Fruit fly (Drosophila melanogaster) whole organism, prepupa: Measurements from ENCODE around the gene CG33286.
A peak's percentile ranks its signal among the peaks of the same experiment; 100 is the strongest.

Experiments
- Blimp-1 ChIP-seq: fragments of 200-800 bp; sonication (Bioruptor generic); optimal IDR thresholded peaks from 3 replicates; lab custom pipeline; 2017; ENCODE audit warnings: missing biosample characterization, missing genetic modification characterization, mild to moderate bottlenecking, moderate library complexity, missing genetic modification reagents
- CG10631 ChIP-seq: fragments of 200-800 bp; sonication (Bioruptor generic); optimal IDR thresholded peaks from 2 replicates; lab custom pipeline; 2016; ENCODE audit warnings: missing biosample characterization, missing genetic modification characterization
- CG11294 ChIP-seq: fragments of 200-800 bp; sonication (Bioruptor generic); IDR thresholded peaks from 2 replicates; pipeline ENCODE4 v1.3.6; 2022; ENCODE audit warnings: missing biosample characterization, missing genetic modification characterization
- CG11762 ChIP-seq: fragments of 200-800 bp; sonication (Bioruptor generic); optimal IDR thresholded peaks from 3 replicates; lab custom pipeline; 2016; ENCODE audit warnings: missing biosample characterization, missing genetic modification characterization; ENCODE audit not compliant: insufficient read depth
- CG11902 ChIP-seq: fragments of 200-800 bp; sonication (Bioruptor generic); optimal IDR thresholded peaks from 3 replicates; lab custom pipeline; 2016; ENCODE audit warnings: missing biosample characterization, missing genetic modification characterization
- CG1621 ChIP-seq: fragments of 200-800 bp; sonication (Bioruptor generic); optimal IDR thresholded peaks from 3 replicates; lab custom pipeline; 2018; ENCODE audit warnings: missing biosample characterization, mild to moderate bottlenecking, missing genetic modification characterization
- CG16779 ChIP-seq: fragments of 200-800 bp; sonication (Bioruptor generic); optimal IDR thresholded peaks from 3 replicates; lab custom pipeline; 2017; ENCODE audit warnings: missing biosample characterization, mild to moderate bottlenecking, missing genetic modification characterization
- CG3032 ChIP-seq: fragments of 200-800 bp; optimal IDR thresholded peaks from 2 replicates; lab custom pipeline; 2019; ENCODE audit warnings: missing biosample characterization, mild to moderate bottlenecking, missing genetic modification characterization, moderate library complexity
- CG31627 ChIP-seq: fragments of 200-800 bp; sonication (Bioruptor generic); optimal IDR thresholded peaks from 3 replicates; lab custom pipeline; 2016; ENCODE audit warnings: missing biosample characterization, missing genetic modification characterization
- CG32006 ChIP-seq: fragments of 200-800 bp; sonication (Bioruptor generic); optimal IDR thresholded peaks from 3 replicates; lab custom pipeline; 2017; ENCODE audit warnings: missing biosample characterization, mild to moderate bottlenecking, missing genetic modification characterization
- CG3919 ChIP-seq: fragments of 200-800 bp; sonication (Bioruptor generic); optimal IDR thresholded peaks from 3 replicates; lab custom pipeline; 2016; ENCODE audit warnings: missing biosample characterization, missing genetic modification characterization
- CG4318 ChIP-seq: fragments of 200-800 bp; sonication (Bioruptor generic); optimal IDR thresholded peaks from 3 replicates; lab custom pipeline; 2017; ENCODE audit warnings: missing biosample characterization, mild to moderate bottlenecking, missing genetic modification characterization
- CG6163 ChIP-seq: fragments of 200-800 bp; sonication (Bioruptor generic); IDR thresholded peaks from 3 replicates; pipeline ENCODE4 v1.3.6; 2022; ENCODE audit warnings: missing biosample characterization, missing genetic modification characterization
- CG6276 ChIP-seq: fragments of 200-800 bp; sonication (Bioruptor generic); optimal IDR thresholded peaks from 2 replicates; lab custom pipeline; 2017; ENCODE audit warnings: missing biosample characterization, mild to moderate bottlenecking, missing genetic modification characterization
- CG6792 ChIP-seq: fragments of 200-800 bp; sonication (Bioruptor generic); optimal IDR thresholded peaks from 3 replicates; lab custom pipeline; 2016; ENCODE audit warnings: missing biosample characterization, missing genetic modification characterization
- CG6808 ChIP-seq: fragments of 200-800 bp; sonication (Bioruptor generic); optimal IDR thresholded peaks from 3 replicates; lab custom pipeline; 2017; ENCODE audit warnings: missing biosample characterization, missing genetic modification characterization, mild to moderate bottlenecking, moderate library complexity, missing genetic modification reagents
- CG6854 ChIP-seq: fragments of 200-800 bp; sonication (Bioruptor generic); optimal IDR thresholded peaks from 2 replicates; lab custom pipeline; 2017; ENCODE audit warnings: missing biosample characterization, mild to moderate bottlenecking, missing genetic modification characterization
- CG7368 ChIP-seq: fragments of 200-800 bp; sonication (Bioruptor generic); optimal IDR thresholded peaks from 3 replicates; lab custom pipeline; 2016; ENCODE audit warnings: missing biosample characterization, missing genetic modification characterization
- CG8119 ChIP-seq: fragments of 200-800 bp; sonication (Bioruptor generic); IDR thresholded peaks from 3 replicates; pipeline ENCODE4 v1.3.6; 2022; ENCODE audit warnings: missing biosample characterization, missing genetic modification characterization
- CG8319 ChIP-seq: fragments of 200-800 bp; sonication (Bioruptor generic); optimal IDR thresholded peaks from 3 replicates; lab custom pipeline; 2016; ENCODE audit warnings: missing biosample characterization, missing genetic modification characterization
- CG8632 ChIP-seq: fragments of 200-800 bp; sonication (Bioruptor generic); optimal IDR thresholded peaks from 3 replicates; lab custom pipeline; 2016; ENCODE audit warnings: missing biosample characterization, missing genetic modification characterization
- CG9139 ChIP-seq: fragments of 200-800 bp; sonication (Bioruptor generic); optimal IDR thresholded peaks from 3 replicates; lab custom pipeline; 2017; ENCODE audit warnings: missing biosample characterization, mild to moderate bottlenecking, missing genetic modification characterization
- Eip75B ChIP-seq: fragments of 200-800 bp; sonication (Bioruptor generic); optimal IDR thresholded peaks from 3 replicates; lab custom pipeline; 2016; ENCODE audit warnings: missing biosample characterization, missing genetic modification characterization
- Eip78C ChIP-seq: fragments of 200-800 bp; sonication (Bioruptor generic); peaks from one replicate; lab custom pipeline; 2016; ENCODE audit warnings: missing biosample characterization, missing genetic modification characterization
- Ets21C ChIP-seq: fragments of 200-800 bp; sonication (Bioruptor generic); optimal IDR thresholded peaks from 3 replicates; lab custom pipeline; 2016; ENCODE audit warnings: missing biosample characterization, missing genetic modification characterization
- Ets96B ChIP-seq: fragments of 200-800 bp; optimal IDR thresholded peaks from 2 replicates; lab custom pipeline; 2019; ENCODE audit warnings: missing biosample characterization, mild to moderate bottlenecking, missing genetic modification characterization, moderate library complexity
- Gug ChIP-seq: fragments of 200-800 bp; sonication (Bioruptor generic); IDR thresholded peaks from 2 replicates; pipeline ENCODE4 v1.3.6; 2022; ENCODE audit warnings: missing biosample characterization, missing genetic modification characterization
- Hr38 ChIP-seq: sonication (Bioruptor generic); optimal IDR thresholded peaks from 2 replicates; lab custom pipeline; 2016; ENCODE audit warnings: missing biosample characterization, missing genetic modification characterization
- Hr39 ChIP-seq: fragments of 200-800 bp; sonication (Bioruptor generic); optimal IDR thresholded peaks from 2 replicates; lab custom pipeline; 2016; ENCODE audit warnings: missing biosample characterization, missing genetic modification characterization
- Hr4 ChIP-seq: fragments of 200-800 bp; sonication (Bioruptor generic); optimal IDR thresholded peaks from 3 replicates; lab custom pipeline; 2016; ENCODE audit warnings: missing biosample characterization, missing genetic modification characterization
- Lpt ChIP-seq: fragments of 200-800 bp; sonication (Bioruptor generic); optimal IDR thresholded peaks from 3 replicates; lab custom pipeline; 2016; ENCODE audit warnings: missing biosample characterization, missing genetic modification characterization
- Met ChIP-seq: fragments of 200-800 bp; sonication (Bioruptor generic); optimal IDR thresholded peaks from 3 replicates; lab custom pipeline; 2016; ENCODE audit warnings: missing biosample characterization, missing genetic modification characterization
- OdsH ChIP-seq: fragments of 200-800 bp; sonication (Bioruptor generic); optimal IDR thresholded peaks from 3 replicates; lab custom pipeline; 2016; ENCODE audit warnings: missing biosample characterization, missing genetic modification characterization
- Smox ChIP-seq: fragments of 200-800 bp; sonication (Bioruptor generic); optimal IDR thresholded peaks from 3 replicates; lab custom pipeline; 2016; ENCODE audit warnings: missing biosample characterization, missing genetic modification characterization
- Sox14 ChIP-seq: fragments of 200-800 bp; sonication (Bioruptor generic); optimal IDR thresholded peaks from 3 replicates; lab custom pipeline; 2016; ENCODE audit warnings: missing biosample characterization, missing genetic modification characterization
- Sox15 ChIP-seq: fragments of 200-800 bp; sonication (Bioruptor generic); optimal IDR thresholded peaks from 3 replicates; lab custom pipeline; 2016; ENCODE audit warnings: missing biosample characterization, missing genetic modification characterization
- achi ChIP-seq: fragments of 200-800 bp; sonication (Bioruptor generic); optimal IDR thresholded peaks from 3 replicates; lab custom pipeline; 2016; ENCODE audit warnings: missing biosample characterization, missing genetic modification characterization
- acj6 ChIP-seq: fragments of 200-800 bp; sonication (Bioruptor generic); optimal IDR thresholded peaks from 3 replicates; lab custom pipeline; 2016; ENCODE audit warnings: missing biosample characterization, missing genetic modification characterization
- dac ChIP-seq: fragments of 200-800 bp; sonication (Bioruptor generic); optimal IDR thresholded peaks from 2 replicates; lab custom pipeline; 2017; ENCODE audit warnings: missing biosample characterization, mild to moderate bottlenecking, missing genetic modification characterization
- dsx ChIP-seq: fragments of 200-800 bp; optimal IDR thresholded peaks from 3 replicates; lab custom pipeline; 2019; ENCODE audit warnings: missing biosample characterization, mild to moderate bottlenecking, missing genetic modification characterization, moderate library complexity; ENCODE audit not compliant: poor library complexity, severe bottlenecking
- eg ChIP-seq: fragments of 200-800 bp; sonication (Bioruptor generic); IDR thresholded peaks from 3 replicates; pipeline ENCODE4 v1.3.6; 2022; ENCODE audit warnings: missing biosample characterization, missing genetic modification characterization
- fd59A ChIP-seq: fragments of 200-800 bp; sonication (Bioruptor generic); optimal IDR thresholded peaks from 2 replicates; lab custom pipeline; 2017; ENCODE audit warnings: missing biosample characterization, mild to moderate bottlenecking, missing genetic modification characterization, missing genetic modification reagents
- fkh ChIP-seq: fragments of 200-800 bp; sonication (Bioruptor generic); optimal IDR thresholded peaks from 3 replicates; lab custom pipeline; 2017; ENCODE audit warnings: missing biosample characterization, mild to moderate bottlenecking, missing genetic modification characterization, moderate library complexity
- salr ChIP-seq, 2 experiments: fragments of 200-800 bp; sonication (Bioruptor generic); optimal IDR thresholded peaks; 3 replicates each; lab custom pipeline; 2016 to 2018; ENCODE audit warnings: missing biosample characterization in 2 of 2, missing genetic modification characterization in 2 of 2, mild to moderate bottlenecking in 1 of 2
- spab ChIP-seq: fragments of 200-800 bp; sonication (Bioruptor generic); optimal IDR thresholded peaks from 2 replicates; lab custom pipeline; 2017; ENCODE audit warnings: missing biosample characterization, mild to moderate bottlenecking, missing genetic modification characterization, missing genetic modification reagents
- ss ChIP-seq, 2 experiments: fragments of 200-800 bp; sonication (Bioruptor generic); optimal IDR thresholded peaks; 2 replicates in 1 of 2; 3 replicates in 1 of 2; lab custom pipeline; 2017 to 2018; ENCODE audit warnings: mild to moderate bottlenecking in 2 of 2, missing biosample characterization in 2 of 2, missing genetic modification characterization in 2 of 2, moderate library complexity in 1 of 2
- svp ChIP-seq: fragments of 200-800 bp; sonication (Bioruptor generic); peaks from one replicate; lab custom pipeline; 2016; ENCODE audit warnings: missing biosample characterization, missing genetic modification characterization
- vri ChIP-seq: fragments of 200-800 bp; sonication (Bioruptor generic); optimal IDR thresholded peaks from 3 replicates; lab custom pipeline; 2016; ENCODE audit warnings: missing biosample characterization, mild to moderate bottlenecking, missing genetic modification characterization

The CG33286 gene

dm6 chr3L:20952121-20952487 lies 22.4 kb downstream of the CG33286 start (continued):
- TF ChIP-seq Sox15 (GFP tag; lab: Kevin White, UChicago) (peak; percentile 27), CG6854 (GFP tag; lab: Kevin White, UChicago) (no peak), CG8119 (GFP tag; lab: Robert Waterston, UW) (peak; percentile 57), CG8632 (peak; percentile 43), CG11902 (peak; percentile 12), CG32006 (peak; percentile 51), CG11294 (GFP tag; lab: Robert Waterston, UW) (no peak), dac (GFP tag; lab: Kevin White, UChicago) (no peak), salr (GFP tag; optimal IDR thresholded peaks at IDR 0.05; lab: Kevin White, UChicago) (peak in 1 of 2 experiments; percentile 48), CG7368 (GFP tag; lab: Kevin White, UChicago) (no peak), CG6276 (GFP tag; lab: Kevin White, UChicago) (peak; percentile 37), Hr38 (no peak), Blimp-1 (no peak), CG8319 (GFP tag; lab: Kevin White, UChicago) (no peak), ss (GFP tag; optimal IDR thresholded peaks at IDR 0.05; lab: Kevin White, UChicago) (peak; percentile 65 to 76), Sox14 (peak; percentile 55), Eip75B (GFP tag; lab: Kevin White, UChicago) (peak; percentile 30), CG6808 (GFP tag; lab: Kevin White, UChicago) (peak; percentile 73), OdsH (peak; percentile 56), CG3032 (tag; lab: Kevin White, UChicago) (peak; percentile 73), CG11762 (GFP tag; lab: Kevin White, UChicago) (peak; percentile 33)

- peak; percentile 79 for TF ChIP-seq eg (GFP tag; lab: Robert Waterston, UW)
- peak; percentile 65 for TF ChIP-seq CG6854 (GFP tag; lab: Kevin White, UChicago)
- peak; percentile 80 for TF ChIP-seq spab (GFP tag; lab: Kevin White, UChicago)
- TF ChIP-seq Eip78C (GFP tag; lab: Kevin White, UChicago), result peak; percentile 96
- peak; percentile 84 for TF ChIP-seq fd59A (GFP tag; lab: Kevin White, UChicago)
- peak; percentile 89 for TF ChIP-seq Ets96B (tag; lab: Kevin White, UChicago)
- peak; percentile 78 for TF ChIP-seq CG6792 (GFP tag; lab: Kevin White, UChicago)
- TF ChIP-seq CG9139 (GFP tag; lab: Kevin White, UChicago), result peak; percentile 62
- peak; percentile 70 for TF ChIP-seq CG4318 (GFP tag; lab: Kevin White, UChicago)
- peak; percentile 88 for TF ChIP-seq acj6 (GFP tag; lab: Kevin White, UChicago)
- TF ChIP-seq svp, result peak; percentile 7
- peak; percentile 79 for TF ChIP-seq Hr4 (GFP tag; lab: Kevin White, UChicago)
- TF ChIP-seq CG3032 (tag; lab: Kevin White, UChicago), result peak; percentile 86
- no peak for TF ChIP-seq fkh (GFP tag; lab: Kevin White, UChicago)
- TF ChIP-seq CG31627, result peak; percentile 67
- TF ChIP-seq Gug (GFP tag; lab: Robert Waterston, UW), result peak; percentile 60
- peak; percentile 48 for TF ChIP-seq vri (GFP tag; lab: Kevin White, UChicago)
- peak; percentile 58 to 84 for TF ChIP-seq salr (GFP tag; optimal IDR thresholded peaks at IDR 0.05; lab: Kevin White, UChicago)
- TF ChIP-seq CG8119 (GFP tag; lab: Robert Waterston, UW), result peak; percentile 85
- TF ChIP-seq achi (GFP tag; lab: Kevin White, UChicago), result peak; percentile 86
- TF ChIP-seq Sox14, result peak; percentile 86
- peak; percentile 91 for TF ChIP-seq CG3919 (GFP tag; lab: Kevin White, UChicago)
- TF ChIP-seq CG11762 (GFP tag; lab: Kevin White, UChicago), result peak; percentile 78
- TF ChIP-seq CG6163 (GFP tag; lab: Robert Waterston, UW), result peak; percentile 93
- peak; percentile 59 for TF ChIP-seq CG6276 (GFP tag; lab: Kevin White, UChicago)
- peak; percentile 83 for TF ChIP-seq CG1621 (tag; lab: Kevin White, UChicago)
- peak; percentile 74 for TF ChIP-seq Hr39 (GFP tag; lab: Kevin White, UChicago)
- peak; percentile 93 for TF ChIP-seq CG10631 (GFP tag; lab: Kevin White, UChicago)
- TF ChIP-seq CG16779 (tag; lab: Kevin White, UChicago), result peak; percentile 80
- TF ChIP-seq Ets21C (GFP tag; lab: Kevin White, UChicago), result peak; percentile 47
- TF ChIP-seq Blimp-1, result no peak
- TF ChIP-seq Lpt (GFP tag; lab: Kevin White, UChicago), result peak; percentile 70
- peak; percentile 76 for TF ChIP-seq Met
- TF ChIP-seq CG11902, result peak; percentile 67
- TF ChIP-seq Smox (GFP tag; lab: Kevin White, UChicago), result peak; percentile 64
- TF ChIP-seq Hr38, result no peak
- TF ChIP-seq dsx (GFP tag; lab: Kevin White, UChicago), result peak; percentile 82
Measured at dm6 chr3L:20951477-20952120, 22.9 kb downstream of the CG33286 start.
